Worm (Caenorhabditis elegans) whole organism, midembryonic: ENCODE measurements around the gene K01D12.8.
"Not testable (repeated sequence)": the region's sequence is repeated elsewhere in the genome, so short reads cannot be mapped to it uniquely, and the experiment has no call there.

Experiments
- T22C8.4 ChIP-seq: fragments of 200-800 bp; sonication (Bioruptor generic); IDR thresholded peaks from 2 replicates; pipeline ENCODE4 v1.3.6; 2022; ENCODE audit warnings: missing genetic modification characterization, missing compliant biosample characterization
- cog-1 ChIP-seq: sonication (generic microtip); optimal IDR thresholded peaks from 2 replicates; lab custom pipeline; 2016; ENCODE audit warnings: missing genetic modification characterization, missing compliant biosample characterization
- flt-1 ChIP-seq: fragments of 200-800 bp; sonication (Bioruptor generic); IDR thresholded peaks from 2 replicates; pipeline ENCODE4 v1.3.6; 2022; ENCODE audit warnings: missing genetic modification characterization, missing compliant biosample characterization
- klf-2 ChIP-seq: fragments of 200-800 bp; sonication (Bioruptor generic); conservative IDR thresholded peaks from 2 replicates; pipeline ENCODE4 v1.3.6; 2022; ENCODE audit warnings: missing genetic modification reagents, missing genetic modification characterization, missing compliant biosample characterization
- med-1 ChIP-seq: sonication (generic microtip); optimal IDR thresholded peaks from 2 replicates; lab custom pipeline; 2017; ENCODE audit warnings: missing genetic modification characterization, mild to moderate bottlenecking, missing compliant biosample characterization, antibody characterized with exemption, missing genetic modification reagents; ENCODE audit not compliant: insufficient read depth
- ref-1 ChIP-seq: fragments of 200-800 bp; sonication (Bioruptor generic); conservative IDR thresholded peaks from 2 replicates; pipeline ENCODE4 v1.3.6; 2022; ENCODE audit warnings: missing genetic modification reagents, missing genetic modification characterization, missing compliant biosample characterization
- tab-1 ChIP-seq: fragments of 200-800 bp; sonication (Bioruptor generic); IDR thresholded peaks from 2 replicates; pipeline ENCODE4 v1.3.6; 2022; ENCODE audit warnings: missing genetic modification characterization, missing compliant biosample characterization
- ztf-23 ChIP-seq: fragments of 200-800 bp; sonication (Bioruptor generic); IDR thresholded peaks from 2 replicates; pipeline ENCODE4 v1.3.6; 2022; ENCODE audit warnings: missing genetic modification reagents, missing genetic modification characterization, missing compliant biosample characterization
- ztf-29 ChIP-seq: fragments of 200-800 bp; sonication (Bioruptor generic); IDR thresholded peaks from 2 replicates; pipeline ENCODE4 v1.3.6; 2022; ENCODE audit warnings: missing genetic modification reagents, missing genetic modification characterization, missing compliant biosample characterization

Gene K01D12.8

DNA sequence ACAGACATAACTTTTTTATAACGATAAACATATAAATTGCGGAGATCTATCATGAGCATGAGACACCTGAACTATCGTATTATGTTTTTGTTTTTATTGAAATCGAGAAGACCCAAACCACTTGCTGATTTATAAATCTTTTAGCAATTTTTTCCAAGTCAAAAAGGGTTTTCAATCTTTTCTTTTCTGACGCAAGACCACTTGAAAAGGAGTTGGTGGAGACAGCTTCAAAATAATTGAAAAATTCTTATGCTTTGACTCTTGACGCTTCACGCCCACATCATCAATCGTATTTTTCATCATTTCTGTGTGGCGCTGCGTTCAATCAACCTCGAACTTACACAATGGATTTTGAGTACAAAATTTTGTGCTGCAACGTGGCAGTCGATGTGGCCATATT, 31.1 kb upstream of the K01D12.8 start, which contains the start of gene F23H12.7:
Gene F23H12.7 (plus strand): TSS at position 301 of the 400 bp plus-strand sequence.
- TF ChIP-seq flt-1 (GFP tag; lab: Robert Waterston, UW) (no peak), ztf-29 (GFP tag; lab: Robert Waterston, UW) (no peak), ref-1 (GFP tag; lab: Robert Waterston, UW) (no peak), ztf-23 (GFP tag; lab: Robert Waterston, UW) (no peak), T22C8.4 (no peak)

ce11 chrV:12374252-12374651, 28.2 kb upstream of the K01D12.8 start, which contains the start of gene F23H12.10:
Gene F23H12.10, minus strand, starts transcription at chrV:12374263.
- TF ChIP-seq ztf-23, klf-2, ztf-29 (GFP tag; lab: Robert Waterston, UW): not testable (repeated sequence)

ce11 chrV:12377256-12377655, 25.2 kb upstream of the K01D12.8 start, which contains the start of gene K01D12.1:
Gene K01D12.1, plus strand, starts transcription at chrV:12377556.
- TF ChIP-seq cog-1 (tag; lab: Kevin White, UChicago) = no peak
- TF ChIP-seq flt-1 (GFP tag; lab: Robert Waterston, UW) = no peak
- TF ChIP-seq tab-1 (GFP tag; lab: Robert Waterston, UW) = no peak
- TF ChIP-seq klf-2 (GFP tag; lab: Robert Waterston, UW) = no peak
- no peak for TF ChIP-seq T22C8.4
- TF ChIP-seq ztf-29 (GFP tag; lab: Robert Waterston, UW) = no peak
- no peak for TF ChIP-seq med-1 (GFP tag; lab: Kevin White, UChicago)
- no peak for TF ChIP-seq ref-1 (GFP tag; lab: Robert Waterston, UW)
- no peak for TF ChIP-seq ztf-23 (GFP tag; lab: Robert Waterston, UW)

DNA sequence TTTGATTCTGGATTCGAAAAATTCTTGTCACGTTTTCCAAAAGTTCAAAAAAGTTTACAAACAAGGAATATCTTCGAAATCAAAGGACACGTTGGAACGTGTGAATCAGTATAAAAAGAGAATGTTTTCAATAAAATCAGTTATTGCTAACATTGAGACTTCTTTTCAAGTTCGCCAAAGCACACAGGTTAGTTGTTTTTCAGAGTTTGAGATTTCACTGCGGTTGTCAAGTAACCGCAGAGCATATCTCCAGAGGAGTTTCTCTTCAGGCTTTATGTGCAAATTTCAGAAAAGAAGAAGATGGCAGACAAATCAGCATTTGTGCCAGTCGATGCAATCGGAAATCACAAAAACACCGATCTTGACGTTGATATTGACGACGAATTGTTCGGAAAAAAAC, 16.3 kb upstream of the K01D12.8 start, which contains the start of gene K01D12.15:
Gene K01D12.15 (plus strand): TSS at position 301 of the 400 bp plus-strand sequence.
- TF ChIP-seq ztf-23 (GFP tag; lab: Robert Waterston, UW) = no peak
- TF ChIP-seq med-1 (GFP tag; lab: Kevin White, UChicago) = no peak
- no peak for TF ChIP-seq T22C8.4
- no peak for TF ChIP-seq ztf-29 (GFP tag; lab: Robert Waterston, UW)
- no peak for TF ChIP-seq cog-1 (tag; lab: Kevin White, UChicago)

DNA sequence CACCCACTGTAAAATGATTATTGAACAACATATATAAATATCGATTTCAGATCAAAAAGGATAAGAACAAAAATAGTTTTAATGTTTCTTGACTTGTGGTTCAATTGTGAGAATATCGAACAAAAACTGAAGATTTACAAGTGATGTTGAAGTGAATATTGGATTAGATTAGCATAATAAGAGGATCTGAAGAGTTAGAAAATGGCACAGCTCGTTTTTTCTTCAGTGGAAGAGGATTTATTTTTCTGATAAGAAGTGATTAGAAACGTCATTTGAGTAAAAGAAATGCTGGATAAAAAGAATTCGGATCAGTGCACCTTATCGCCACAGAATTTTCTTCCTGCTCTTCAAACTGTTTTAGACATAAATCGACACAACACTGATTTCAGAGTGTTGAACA, 6.8 kb upstream of the K01D12.8 start, which contains the start of gene twk-14:
Gene twk-14 (minus strand): TSS at position 8 of the 400 bp plus-strand sequence.
- TF ChIP-seq med-1 (GFP tag; lab: Kevin White, UChicago) (no peak), T22C8.4 (no peak), cog-1 (tag; lab: Kevin White, UChicago) (no peak), ztf-29 (GFP tag; lab: Robert Waterston, UW) (no peak), tab-1 (GFP tag; lab: Robert Waterston, UW) (no peak), flt-1 (GFP tag; lab: Robert Waterston, UW) (no peak)

ce11 chrV:12397545-12397944, 4.9 kb upstream of the K01D12.8 start, which contains the start of gene K01D12.5:
Gene K01D12.5, plus strand, starts transcription at chrV:12397845.
- TF ChIP-seq cog-1 (tag; lab: Kevin White, UChicago) (no peak), T22C8.4 (no peak), flt-1 (GFP tag; lab: Robert Waterston, UW) (no peak), ref-1 (GFP tag; lab: Robert Waterston, UW) (no peak), tab-1 (GFP tag; lab: Robert Waterston, UW) (no peak)

DNA sequence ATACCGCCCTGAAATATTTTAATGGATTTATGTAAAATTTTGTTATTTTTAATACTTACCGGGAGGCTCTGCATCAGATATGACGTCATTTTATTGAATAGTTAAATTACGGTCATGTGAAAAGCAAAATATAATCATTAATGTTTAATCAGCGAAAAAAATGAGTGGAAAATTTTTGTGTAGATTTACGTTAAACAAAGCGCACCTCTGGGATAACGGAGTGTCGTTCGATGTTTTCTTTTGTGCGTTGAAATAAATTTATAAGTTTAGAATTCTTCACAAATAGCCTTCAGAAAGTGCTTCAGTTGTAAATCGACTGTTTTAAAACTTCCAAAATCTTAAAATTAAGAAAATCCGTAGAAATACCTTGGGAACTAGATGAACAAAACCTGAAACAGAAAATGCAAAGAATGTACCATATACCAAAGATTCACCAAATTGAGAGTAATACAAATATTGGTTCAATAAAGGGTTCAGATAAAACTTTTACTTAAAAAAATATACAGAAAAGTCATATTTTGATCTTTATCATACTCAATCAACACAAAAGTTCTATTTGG, 1.7 kb upstream of the K01D12.8 start, which contains the start of the genes K01D12.20 and miga-1:
Gene K01D12.20 (minus strand): TSS at position 138 of the 560 bp plus-strand sequence.
Gene miga-1 (minus strand): TSS at position 183 of the 560 bp plus-strand sequence.
- no peak for TF ChIP-seq T22C8.4
- TF ChIP-seq cog-1 (tag; lab: Kevin White, UChicago) = no peak
- no peak for TF ChIP-seq tab-1 (GFP tag; lab: Robert Waterston, UW)
- TF ChIP-seq ztf-23 (GFP tag; lab: Robert Waterston, UW) = no peak
- TF ChIP-seq klf-2 (GFP tag; lab: Robert Waterston, UW) = no peak
- TF ChIP-seq med-1 (GFP tag; lab: Kevin White, UChicago) = no peak
- no peak for TF ChIP-seq ref-1 (GFP tag; lab: Robert Waterston, UW)
- no peak for TF ChIP-seq flt-1 (GFP tag; lab: Robert Waterston, UW)
- no peak for TF ChIP-seq ztf-29 (GFP tag; lab: Robert Waterston, UW)

ce11 chrV:12401383-12401782, 1.1 kb upstream of the K01D12.8 start, which contains the start of gene K01D12.7:
Gene K01D12.7, minus strand, starts transcription at chrV:12401483.
- no peak for TF ChIP-seq T22C8.4
- no peak for TF ChIP-seq ztf-23 (GFP tag; lab: Robert Waterston, UW)
- TF ChIP-seq med-1 (GFP tag; lab: Kevin White, UChicago) = no peak
- TF ChIP-seq ztf-29 (GFP tag; lab: Robert Waterston, UW) = no peak
- no peak for TF ChIP-seq ref-1 (GFP tag; lab: Robert Waterston, UW)
- no peak for TF ChIP-seq cog-1 (tag; lab: Kevin White, UChicago)
- no peak for TF ChIP-seq klf-2 (GFP tag; lab: Robert Waterston, UW)
- TF ChIP-seq flt-1 (GFP tag; lab: Robert Waterston, UW) = no peak
- no peak for TF ChIP-seq tab-1 (GFP tag; lab: Robert Waterston, UW)

DNA sequence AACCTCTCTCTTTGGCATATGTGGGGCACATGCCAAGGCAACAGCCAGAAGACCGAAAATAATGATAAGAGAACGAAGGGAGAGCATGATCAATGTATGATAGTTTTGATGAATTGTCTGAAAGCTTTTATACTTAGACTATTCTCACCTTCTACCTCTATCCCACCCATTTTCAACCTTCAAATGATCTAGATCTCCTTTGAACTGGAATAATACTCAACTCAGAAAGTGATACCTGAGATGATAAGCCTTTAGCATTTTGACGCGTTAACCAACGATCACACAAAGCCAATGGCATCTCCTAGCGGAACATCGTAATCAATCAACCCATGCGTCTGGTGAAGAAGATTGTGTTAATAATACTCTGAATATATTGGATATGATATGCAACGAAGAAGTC, 2.1 kb downstream of the K01D12.8 start, which contains the start of gene K01D12.9:
Gene K01D12.9 (minus strand): TSS at position 101 of the 400 bp plus-strand sequence.
- no peak for TF ChIP-seq flt-1 (GFP tag; lab: Robert Waterston, UW)
- TF ChIP-seq med-1 (GFP tag; lab: Kevin White, UChicago) = no peak
- no peak for TF ChIP-seq ztf-23 (GFP tag; lab: Robert Waterston, UW)
- no peak for TF ChIP-seq cog-1 (tag; lab: Kevin White, UChicago)
- no peak for TF ChIP-seq T22C8.4
- TF ChIP-seq ref-1 (GFP tag; lab: Robert Waterston, UW) = no peak
- no peak for TF ChIP-seq tab-1 (GFP tag; lab: Robert Waterston, UW)
- TF ChIP-seq ztf-29 (GFP tag; lab: Robert Waterston, UW) = no peak
- TF ChIP-seq klf-2 (GFP tag; lab: Robert Waterston, UW) = no peak
